Worm (Caenorhabditis elegans): ENCODE results near the gene Y7A5A.5.

DNA sequence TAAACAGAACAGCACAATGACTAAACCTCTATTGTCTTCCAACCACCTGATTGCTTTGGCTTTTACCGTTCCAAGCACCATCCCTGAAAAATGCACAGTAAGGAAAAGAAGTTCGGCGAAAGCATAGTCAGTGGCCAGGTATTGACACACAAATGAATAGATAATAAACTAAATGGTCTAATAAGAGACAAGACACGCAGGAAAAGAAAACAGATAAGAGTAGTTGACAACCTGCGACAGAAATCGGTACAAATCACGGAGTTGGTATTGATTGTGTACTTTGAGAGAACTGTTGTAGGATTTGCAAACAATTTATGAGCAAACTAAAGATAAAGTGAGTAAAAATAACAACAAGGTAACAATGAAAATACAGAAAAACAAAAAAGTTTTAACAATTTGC is 15.2 kb downstream of the Y7A5A.5 start, which contains the start of gene Y7A5A.1:
- TF ChIP-seq sea-2 (GFP tag; IDR thresholded peaks at IDR 0.05) (no peak), nfya-2 (GFP tag; IDR thresholded peaks at IDR 0.05) (no peak), nfyb-1 (GFP tag; IDR thresholded peaks at IDR 0.05) (no peak), ceh-27 (GFP tag; optimal IDR thresholded peaks at IDR 0.05) (no peak), ceh-40 (GFP tag; IDR thresholded peaks at IDR 0.05) (no peak), nfya-1 (tag; optimal IDR thresholded peaks at IDR 0.05; ENCODE audit: borderline replicate concordance, insufficient read depth) (no peak), ets-4 (GFP tag; optimal IDR thresholded peaks at IDR 0.05) (no peak), pha-4 (tag; optimal IDR thresholded peaks at IDR 0.05) (no peak), sdz-38 (tag; optimal IDR thresholded peaks at IDR 0.05) (no peak)
